Worm (Caenorhabditis elegans): Measurements from ENCODE around the gene his-37.

Gene his-37

ce11 chrV:9584263-9584662 lies 37.4 kb downstream of the his-37 start:
- no peak for TF ChIP-seq nhr-76 (tag; optimal IDR thresholded peaks at IDR 0.05)
- no peak for TF ChIP-seq nhr-12 (tag; optimal IDR thresholded peaks at IDR 0.05)
- no peak for TF ChIP-seq blmp-1 (tag; optimal IDR thresholded peaks at IDR 0.05)

DNA sequence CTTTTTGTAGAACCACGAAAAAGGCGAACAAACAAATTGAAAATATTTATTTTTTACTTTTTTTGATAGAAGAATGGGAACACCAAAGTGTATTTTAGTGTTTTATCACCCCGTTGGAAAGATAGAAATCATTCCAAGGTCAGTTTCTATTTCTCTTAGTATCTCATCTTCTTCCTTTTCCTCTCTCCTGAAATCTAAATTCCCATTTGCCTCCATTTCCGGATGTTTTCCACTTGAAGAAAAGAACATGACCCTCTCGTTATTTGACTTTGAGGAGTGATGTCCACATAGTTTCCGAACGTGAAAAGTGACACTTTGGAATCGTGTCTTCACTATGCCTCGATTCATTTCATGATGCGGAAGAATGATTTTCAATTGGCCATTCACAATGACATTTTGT lies 40.7 kb downstream of the his-37 start:
- TF ChIP-seq tbx-8 (GFP tag; optimal IDR thresholded peaks at IDR 0.05) (no peak), snpc-4 (tag; optimal IDR thresholded peaks at IDR 0.05) (no peak), elt-1 (tag; optimal IDR thresholded peaks at IDR 0.05; ENCODE audit: borderline replicate concordance, insufficient read depth) (peak; percentile 63), nhr-12 (tag; optimal IDR thresholded peaks at IDR 0.05) (no peak)

DNA sequence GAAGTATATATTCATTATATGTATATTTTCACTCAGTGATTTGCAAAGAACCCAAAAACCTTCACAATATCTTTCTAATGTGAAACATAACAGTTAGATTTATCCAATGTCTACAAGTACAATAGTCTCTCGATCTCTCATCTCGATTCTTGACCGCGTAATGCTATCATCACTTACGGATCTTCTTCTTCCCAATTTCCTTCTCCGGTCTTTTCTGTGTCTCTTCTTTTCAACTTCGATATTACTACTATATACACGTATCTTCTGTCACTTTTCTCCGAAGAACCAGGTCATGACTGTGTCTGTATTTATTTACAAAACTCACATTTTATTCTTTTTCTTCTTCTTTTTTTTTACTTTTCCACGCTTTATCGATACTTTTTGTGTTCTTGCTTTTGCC lies 41.7 kb downstream of the his-37 start:
- TF ChIP-seq cnd-1 (tag; optimal IDR thresholded peaks at IDR 0.05) (no peak), nhr-28 (tag; optimal IDR thresholded peaks at IDR 0.05) (no peak), flh-1 (GFP tag; optimal IDR thresholded peaks at IDR 0.05) (no peak), ces-1 (GFP tag; optimal IDR thresholded peaks at IDR 0.05) (no peak), elt-1 (tag; optimal IDR thresholded peaks at IDR 0.05; ENCODE audit: borderline replicate concordance, insufficient read depth) (peak; percentile 36), pha-4 (tag; optimal IDR thresholded peaks at IDR 0.05) (no peak)

- no peak for TF ChIP-seq drap-1 (GFP tag; optimal IDR thresholded peaks at IDR 0.05)
- TF ChIP-seq bed-3 (GFP tag; optimal IDR thresholded peaks at IDR 0.05), result no peak
- TF ChIP-seq mep-1 (tag; optimal IDR thresholded peaks at IDR 0.05), result no peak
- TF ChIP-seq lsy-2 (tag; optimal IDR thresholded peaks at IDR 0.05), result no peak
- TF ChIP-seq sem-2 (GFP tag; optimal IDR thresholded peaks at IDR 0.05), result no peak
- TF ChIP-seq ceh-39 (tag; optimal IDR thresholded peaks at IDR 0.05), result no peak
- TF ChIP-seq nhr-28 (tag; optimal IDR thresholded peaks at IDR 0.05), result no peak
- no peak for TF ChIP-seq elt-1 (tag; optimal IDR thresholded peaks at IDR 0.05; ENCODE audit: borderline replicate concordance, insufficient read depth)
- TF ChIP-seq unc-120 (tag; optimal IDR thresholded peaks at IDR 0.05; ENCODE audit: poor library complexity, severe bottlenecking), result no peak
- TF ChIP-seq mab-5 (tag; optimal IDR thresholded peaks at IDR 0.05), result no peak
- no peak for TF ChIP-seq mls-2 (tag; optimal IDR thresholded peaks at IDR 0.05)
- TF ChIP-seq blmp-1 (tag; optimal IDR thresholded peaks at IDR 0.05), result no peak
- no peak for TF ChIP-seq unc-39 (tag; optimal IDR thresholded peaks at IDR 0.05)
- TF ChIP-seq elt-3 (tag; optimal IDR thresholded peaks at IDR 0.05), result no peak
- TF ChIP-seq ceh-83 (GFP tag; optimal IDR thresholded peaks at IDR 0.05), result no peak
- TF ChIP-seq hlh-1 (tag; optimal IDR thresholded peaks at IDR 0.05), result no peak
- TF ChIP-seq nhr-12 (tag; optimal IDR thresholded peaks at IDR 0.05), result no peak
These were observed 43.4 kb downstream of the his-37 start, which contains the start of gene K09G1.2 for ce11 chrV:9590317-9590716. TSS of gene K09G1.2 (plus strand) at chrV:9590617.
